Fruit fly (Drosophila melanogaster): ENCODE data around the gene CG17982.

The CG17982 gene

DNA sequence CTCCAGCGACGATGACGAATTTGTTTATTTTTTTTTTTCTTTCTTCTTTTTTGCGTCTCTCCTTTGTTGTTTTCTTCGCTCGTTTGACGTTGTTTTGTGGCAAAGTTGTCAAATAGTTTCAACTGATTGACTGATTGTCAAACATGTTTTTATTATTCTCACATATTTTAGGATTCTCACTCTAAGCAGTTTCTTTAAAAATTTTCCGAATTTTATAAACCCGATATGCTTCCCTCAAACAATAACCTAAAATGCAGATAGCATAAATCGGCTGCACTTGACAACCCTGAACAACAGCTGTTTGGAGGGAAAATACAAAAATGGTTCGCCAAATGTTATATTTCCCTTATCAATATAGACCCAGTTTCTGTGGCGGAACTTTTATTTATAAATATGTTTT lies at the start of gene CG17982:
TSS of gene CG17982 (minus strand) at position 299 of the 400 bp plus-strand sequence.
- no peak for TF ChIP-seq CG8478 (optimal IDR thresholded peaks at IDR 0.05)
- TF ChIP-seq CTCF (optimal IDR thresholded peaks at IDR 0.05): no peak

- TF ChIP-seq CTCF (optimal IDR thresholded peaks at IDR 0.05): no peak
- TF ChIP-seq CG8478 (optimal IDR thresholded peaks at IDR 0.05): no peak
Observed at dm6 chrX:8193017-8193556, 49.5 kb upstream of the CG17982 start.

- TF ChIP-seq CG8478 (optimal IDR thresholded peaks at IDR 0.05): no peak
- TF ChIP-seq CTCF (optimal IDR thresholded peaks at IDR 0.05): peak in 1 of 2 experiments; percentile 12
Observed at dm6 chrX:8192191-8192590, 48.6 kb upstream of the CG17982 start.

- TF ChIP-seq CG8478 (optimal IDR thresholded peaks at IDR 0.05) (no peak), CTCF (optimal IDR thresholded peaks at IDR 0.05) (no peak)
Observed at dm6 chrX:8179858-8180257, 36.2 kb upstream of the CG17982 start.

- TF ChIP-seq CG8478 (optimal IDR thresholded peaks at IDR 0.05): no peak
- no peak for TF ChIP-seq CTCF (optimal IDR thresholded peaks at IDR 0.05)
Observed at dm6 chrX:8178989-8179388, 35.4 kb upstream of the CG17982 start.

DNA sequence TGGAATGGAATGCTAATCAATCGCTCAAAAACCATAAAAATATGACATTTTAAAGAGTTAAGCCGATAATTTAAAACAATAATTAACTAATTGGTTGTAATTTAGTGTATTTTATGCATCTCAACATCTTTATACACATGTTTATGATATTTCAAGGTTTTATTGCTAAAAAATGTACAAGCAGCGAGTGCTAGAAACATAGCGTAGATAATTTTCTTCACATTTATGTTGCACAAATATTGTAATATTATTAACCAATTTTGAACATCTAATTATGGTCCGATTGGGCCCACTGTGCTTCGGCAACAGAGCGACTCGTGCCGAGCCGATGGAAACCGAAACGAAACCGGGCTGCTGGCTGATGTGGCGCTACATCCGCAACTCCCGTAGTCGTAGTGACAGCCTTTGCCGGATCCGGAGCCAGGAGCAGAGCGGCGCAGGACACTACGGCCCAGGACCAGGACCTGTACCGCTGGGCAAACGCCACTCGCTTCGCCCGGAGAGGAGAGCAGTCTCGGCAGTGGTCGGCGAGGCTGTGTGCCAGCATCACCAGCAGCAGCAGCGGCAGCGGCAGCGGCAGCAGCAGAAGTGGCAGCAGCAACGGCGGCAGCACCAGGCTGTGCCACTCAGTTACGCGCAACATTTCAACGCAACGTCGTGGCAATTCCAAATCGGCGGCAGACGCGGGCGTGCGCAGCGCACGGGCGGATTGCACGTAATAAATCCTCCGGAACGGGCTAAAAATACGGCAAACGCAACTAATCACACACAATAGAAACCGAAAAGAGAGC lies 34.7 kb upstream of the CG17982 start, which contains the start of gene sdt:
TSS of gene sdt (plus strand) at position 385 of the 791 bp plus-strand sequence.
- no peak for TF ChIP-seq CTCF (optimal IDR thresholded peaks at IDR 0.05)
- TF ChIP-seq CG8478 (optimal IDR thresholded peaks at IDR 0.05): no peak

DNA sequence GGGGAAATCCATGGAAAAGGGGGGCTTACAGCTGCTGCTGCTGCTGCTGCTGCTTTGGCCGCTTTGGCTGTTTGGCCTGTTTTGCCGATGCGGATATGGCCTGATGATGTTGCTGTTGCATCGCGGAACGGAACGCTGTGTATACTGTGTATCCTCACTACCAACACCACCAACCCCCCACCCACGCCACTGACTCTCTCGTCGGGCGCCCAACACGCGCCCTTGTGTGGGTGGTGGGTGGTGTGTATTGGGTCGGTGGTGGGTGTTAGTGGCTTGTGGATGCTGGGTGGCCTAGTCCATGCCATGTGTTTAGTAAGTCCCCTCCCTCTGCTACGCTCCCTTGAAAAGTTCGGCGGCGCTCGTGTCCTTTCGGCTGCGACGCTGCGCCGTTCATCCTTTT lies 34.1 kb upstream of the CG17982 start:
- no peak for TF ChIP-seq CG8478 (optimal IDR thresholded peaks at IDR 0.05)
- no peak for TF ChIP-seq CTCF (optimal IDR thresholded peaks at IDR 0.05)

DNA sequence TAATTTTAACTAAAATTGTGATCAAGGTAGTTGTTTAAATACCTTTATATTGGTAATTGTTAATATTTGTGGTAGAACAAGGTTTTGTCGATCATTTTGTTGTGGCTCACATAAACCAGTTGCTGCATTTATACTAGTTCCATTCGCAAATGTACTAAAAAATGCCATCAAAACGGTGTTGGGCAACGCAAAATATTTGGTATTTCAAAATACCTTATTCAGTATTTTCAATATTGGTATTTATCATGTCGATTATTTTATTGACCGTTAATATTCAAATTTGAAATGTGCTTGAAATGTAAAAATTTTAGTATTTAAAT lies 33.4 kb upstream of the CG17982 start, which contains the start of gene slpr:
TSS of gene slpr (minus strand) at position 156 of the 320 bp plus-strand sequence.
- no peak for TF ChIP-seq CTCF (optimal IDR thresholded peaks at IDR 0.05)
- TF ChIP-seq CG8478 (optimal IDR thresholded peaks at IDR 0.05): no peak

dm6 chrX:8176291-8177029 lies 32.8 kb upstream of the CG17982 start:
- TF ChIP-seq CG8478 (optimal IDR thresholded peaks at IDR 0.05) (no peak), CTCF (optimal IDR thresholded peaks at IDR 0.05) (no peak)

- TF ChIP-seq CG8478 (optimal IDR thresholded peaks at IDR 0.05): no peak
- no peak for TF ChIP-seq CTCF (optimal IDR thresholded peaks at IDR 0.05)
Observed at dm6 chrX:8170166-8170565, 26.5 kb upstream of the CG17982 start, which contains the start of gene CG2278. TSS of gene CG2278 (minus strand) at chrX:8170266.

DNA sequence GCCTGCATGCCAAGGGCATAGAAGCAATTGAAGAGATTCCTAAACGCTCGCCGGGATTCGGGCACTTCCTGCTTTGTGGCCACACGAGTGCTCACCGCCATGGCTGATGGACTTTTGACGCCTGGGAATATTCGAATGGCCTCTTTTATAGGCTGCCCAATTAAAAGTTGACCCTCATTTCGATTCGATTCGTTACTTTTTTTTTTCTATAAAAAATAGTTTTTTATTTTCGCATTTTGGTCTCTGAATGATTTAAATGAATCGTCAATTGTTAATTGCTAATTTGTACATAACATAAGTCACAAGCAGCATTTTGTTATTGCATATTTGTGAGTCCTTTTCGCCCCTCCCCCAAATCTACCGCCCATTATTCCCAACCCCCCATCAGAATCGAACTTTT lies 22.0 kb upstream of the CG17982 start, which contains the start of gene Or7a:
TSS of gene Or7a (minus strand) at position 101 of the 400 bp plus-strand sequence.
- TF ChIP-seq CTCF (optimal IDR thresholded peaks at IDR 0.05) (no peak), CG8478 (optimal IDR thresholded peaks at IDR 0.05) (no peak)

dm6 chrX:8163452-8163851 lies 19.8 kb upstream of the CG17982 start:
- TF ChIP-seq CG8478 (optimal IDR thresholded peaks at IDR 0.05) (no peak), CTCF (optimal IDR thresholded peaks at IDR 0.05) (no peak)

DNA sequence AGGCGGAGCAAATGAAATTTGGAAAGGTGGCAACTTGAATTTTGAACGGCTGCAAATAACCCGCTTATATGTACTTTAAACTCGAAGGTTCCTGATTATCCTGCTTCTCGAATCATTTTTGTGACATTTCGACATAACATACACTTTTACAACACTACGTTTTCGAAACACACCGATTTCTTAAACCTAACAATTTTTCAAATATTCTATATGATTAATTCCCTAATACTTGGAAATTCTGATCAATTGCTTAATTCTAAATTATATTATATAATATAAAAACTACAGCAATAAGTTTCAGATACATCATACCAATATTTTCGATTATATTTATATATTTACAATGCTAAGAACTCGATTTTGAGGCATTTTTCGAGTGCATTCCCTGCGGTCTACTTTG lies 19.1 kb upstream of the CG17982 start, which contains the start of gene CG10761:
TSS of gene CG10761 (minus strand) at position 101 of the 400 bp plus-strand sequence.
- TF ChIP-seq CG8478 (optimal IDR thresholded peaks at IDR 0.05) (no peak), CTCF (optimal IDR thresholded peaks at IDR 0.05) (no peak)

dm6 chrX:8159754-8160153 lies 16.1 kb upstream of the CG17982 start, which contains the start of gene CG15337:
TSS of gene CG15337 (plus strand) at chrX:8160054.
- TF ChIP-seq CG8478 (optimal IDR thresholded peaks at IDR 0.05) (no peak), CTCF (optimal IDR thresholded peaks at IDR 0.05) (no peak)

DNA sequence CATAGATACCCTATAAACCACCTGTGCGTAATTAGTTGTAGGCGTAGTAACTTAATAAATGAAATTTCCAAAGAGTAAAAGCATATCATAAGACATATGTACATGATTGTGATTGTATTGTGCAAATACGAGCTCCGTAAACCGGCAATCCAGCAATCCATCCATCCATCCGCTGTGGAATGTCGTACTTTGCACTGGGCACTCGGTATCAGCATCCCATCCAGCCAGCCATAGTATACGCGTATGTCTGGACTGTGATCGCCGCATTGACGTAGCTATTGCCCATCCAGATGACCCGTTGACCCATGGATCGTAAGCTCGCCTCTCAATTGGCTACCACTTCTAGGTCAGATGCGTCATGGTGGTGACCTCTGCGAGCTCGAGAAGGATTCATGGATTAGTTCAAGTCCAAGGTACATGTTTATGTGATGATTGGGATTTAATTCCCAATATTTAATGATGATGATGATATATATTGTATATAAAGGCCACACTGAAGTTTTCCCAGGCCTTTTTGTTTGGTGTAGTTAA lies 15.4 kb upstream of the CG17982 start:
- no peak for TF ChIP-seq CG8478 (optimal IDR thresholded peaks at IDR 0.05)
- no peak for TF ChIP-seq CTCF (optimal IDR thresholded peaks at IDR 0.05)
